Worm (Caenorhabditis elegans) whole organism, L1 larva: ENCODE measurements around the gene msp-53.
A peak's percentile ranks its signal among the peaks of the same experiment; 100 is the strongest.

Source experiments
- C04F5.9 ChIP-seq: sonication (generic microtip); optimal IDR thresholded peaks from 2 replicates; lab custom pipeline; 2016; ENCODE audit warnings: missing genetic modification characterization, missing compliant biosample characterization
- F16B12.6 ChIP-seq: fragments of 150-350 bp; optimal IDR thresholded peaks from 2 replicates; lab custom pipeline; 2014; ENCODE audit warnings: missing biosample characterization, missing genetic modification characterization
- aly-2 ChIP-seq: fragments of 150-350 bp; optimal IDR thresholded peaks from 2 replicates; lab custom pipeline; 2014; ENCODE audit warnings: missing biosample characterization, missing genetic modification characterization
- ama-1 ChIP-seq: fragments of 150-350 bp; optimal IDR thresholded peaks from 2 replicates; lab custom pipeline; 2014
- blmp-1 ChIP-seq: fragments of 150-350 bp; optimal IDR thresholded peaks from 2 replicates; lab custom pipeline; 2014; ENCODE audit warnings: missing biosample characterization, missing genetic modification characterization
- ceh-8 ChIP-seq: fragments of 200-800 bp; sonication (Bioruptor generic); optimal IDR thresholded peaks from 2 replicates; lab custom pipeline; 2018; ENCODE audit warnings: mild to moderate bottlenecking, missing genetic modification characterization, moderate library complexity, missing compliant biosample characterization
- ceh-82 ChIP-seq, 3 experiments: fragments of 150-350 bp in 1 of 3; sonication (generic microtip) in 2 of 3; optimal IDR thresholded peaks; 2 replicates each; lab custom pipeline; 2014 to 2017; ENCODE audit warnings: missing biosample characterization in 3 of 3, missing genetic modification characterization in 3 of 3
- ceh-90 ChIP-seq: sonication (generic microtip); optimal IDR thresholded peaks from 2 replicates; lab custom pipeline; 2016; ENCODE audit warnings: missing genetic modification characterization, missing compliant biosample characterization
- dsc-1 ChIP-seq: sonication (generic microtip); optimal IDR thresholded peaks from 2 replicates; lab custom pipeline; 2016; ENCODE audit warnings: mild to moderate bottlenecking, missing genetic modification characterization, missing compliant biosample characterization
- efl-1 ChIP-seq, 4 experiments: fragments of 150-350 bp; optimal IDR thresholded peaks in 3 of 4; peaks in 1 of 4; 1 replicate in 1 of 4; 2 replicates in 3 of 4; lab custom pipeline; 2014; ENCODE audit warnings: missing biosample characterization in 2 of 4, missing genetic modification characterization in 2 of 4, missing genetic modification reagents in 2 of 4
- efl-3 ChIP-seq: fragments of 200-800 bp; sonication (Bioruptor generic); optimal IDR thresholded peaks from 2 replicates; lab custom pipeline; 2018; ENCODE audit warnings: mild to moderate bottlenecking, missing genetic modification characterization, missing compliant biosample characterization
- egl-13 ChIP-seq: sonication (generic microtip); optimal IDR thresholded peaks from 2 replicates; lab custom pipeline; 2016; ENCODE audit warnings: missing genotype, missing genetic modification reagents, missing genetic modification characterization, missing compliant biosample characterization
- elt-2 ChIP-seq: sonication (generic microtip); optimal IDR thresholded peaks from 2 replicates; lab custom pipeline; 2016; ENCODE audit warnings: missing genetic modification characterization, mild to moderate bottlenecking, inconsistent platforms, missing compliant biosample characterization, missing genetic modification reagents
- ets-5 ChIP-seq: fragments of 200-800 bp; sonication (Bioruptor generic); IDR thresholded peaks from 2 replicates; pipeline ENCODE4 v1.3.6; 2022; ENCODE audit warnings: missing genetic modification characterization, missing compliant biosample characterization
- fkh-10 ChIP-seq: sonication (generic microtip); optimal IDR thresholded peaks from 2 replicates; lab custom pipeline; 2017; ENCODE audit warnings: missing biosample characterization, missing genetic modification reagents, missing genetic modification characterization
- hpl-2 ChIP-seq: fragments of 150-350 bp; optimal IDR thresholded peaks from 2 replicates; lab custom pipeline; 2014; ENCODE audit warnings: missing biosample characterization, missing genetic modification reagents, missing genetic modification characterization
- irx-1 ChIP-seq: sonication (generic microtip); optimal IDR thresholded peaks from 2 replicates; lab custom pipeline; 2016; ENCODE audit warnings: missing genetic modification characterization, missing compliant biosample characterization
- isw-1 ChIP-seq: fragments of 200-800 bp; sonication (Bioruptor generic); IDR thresholded peaks from 2 replicates; pipeline ENCODE4 v1.3.6; 2022; ENCODE audit warnings: missing genetic modification characterization, missing compliant biosample characterization
- lin-14 ChIP-seq: fragments of 200-800 bp; sonication (Bioruptor generic); optimal IDR thresholded peaks from 2 replicates; lab custom pipeline; 2018; ENCODE audit warnings: mild to moderate bottlenecking, missing genetic modification characterization, moderate library complexity, missing compliant biosample characterization
- lin-15B ChIP-seq: fragments of 150-350 bp; sonication (generic microtip); optimal IDR thresholded peaks from 3 replicates; lab custom pipeline; 2014; ENCODE audit warnings: missing biosample characterization, missing genetic modification characterization
- lin-39 ChIP-seq: fragments of 150-350 bp; optimal IDR thresholded peaks from 2 replicates; lab custom pipeline; 2014; ENCODE audit warnings: missing biosample characterization, missing genetic modification reagents, missing genetic modification characterization
- lir-3 ChIP-seq: sonication (generic microtip); optimal IDR thresholded peaks from 2 replicates; lab custom pipeline; 2016; ENCODE audit warnings: mild to moderate bottlenecking, missing genetic modification characterization, moderate library complexity, missing compliant biosample characterization; ENCODE audit not compliant: poor library complexity
- lsy-2 ChIP-seq, 2 experiments: fragments of 150-350 bp; optimal IDR thresholded peaks; 2 replicates each; lab custom pipeline; 2014; ENCODE audit warnings: missing biosample characterization in 2 of 2, missing genetic modification characterization in 2 of 2
- mab-9 ChIP-seq: fragments of 200-800 bp; sonication (Bioruptor generic); IDR thresholded peaks from 2 replicates; pipeline ENCODE4 v1.3.6; 2022; ENCODE audit warnings: missing genetic modification reagents, missing genetic modification characterization, missing compliant biosample characterization
- mdl-1 ChIP-seq, 2 experiments: fragments of 150-350 bp; optimal IDR thresholded peaks; 2 replicates each; lab custom pipeline; 2014 to 2017; ENCODE audit warnings: missing biosample characterization in 2 of 2, missing genetic modification characterization in 2 of 2, inconsistent platforms in 1 of 2
- mep-1 ChIP-seq: fragments of 150-350 bp; optimal IDR thresholded peaks from 2 replicates; lab custom pipeline; 2014; ENCODE audit warnings: missing biosample characterization, missing genetic modification characterization
- nhr-20 ChIP-seq: sonication (generic microtip); optimal IDR thresholded peaks from 2 replicates; lab custom pipeline; 2016; ENCODE audit warnings: mild to moderate bottlenecking, missing genetic modification characterization, missing compliant biosample characterization
- nhr-237 ChIP-seq: fragments of 150-350 bp; optimal IDR thresholded peaks from 2 replicates; lab custom pipeline; 2014; ENCODE audit warnings: missing biosample characterization, missing genetic modification characterization
- nhr-71 ChIP-seq: sonication (generic microtip); optimal IDR thresholded peaks from 2 replicates; lab custom pipeline; 2016; ENCODE audit warnings: mild to moderate bottlenecking, missing genetic modification characterization, moderate library complexity, missing compliant biosample characterization
- nhr-77 ChIP-seq: fragments of 150-350 bp; optimal IDR thresholded peaks from 2 replicates; lab custom pipeline; 2014; ENCODE audit warnings: missing biosample characterization, missing genetic modification characterization
- nhr-85 ChIP-seq: sonication (generic microtip); peaks from one replicate; lab custom pipeline; 2016; ENCODE audit warnings: missing genetic modification characterization, inconsistent platforms, missing compliant biosample characterization
- rnt-1 ChIP-seq: sonication (generic microtip); optimal IDR thresholded peaks from 2 replicates; lab custom pipeline; 2016; ENCODE audit warnings: mild to moderate bottlenecking, missing genetic modification characterization, moderate library complexity, missing compliant biosample characterization
- skn-1 ChIP-seq: fragments of 150-350 bp; optimal IDR thresholded peaks from 2 replicates; lab custom pipeline; 2014; ENCODE audit warnings: missing biosample characterization, missing genetic modification characterization
- snpc-4 ChIP-seq: fragments of 150-350 bp; optimal IDR thresholded peaks from 2 replicates; lab custom pipeline; 2014; ENCODE audit warnings: missing biosample characterization, missing genetic modification characterization
- snu-23 ChIP-seq: sonication (generic microtip); optimal IDR thresholded peaks from 2 replicates; lab custom pipeline; 2016; ENCODE audit warnings: missing genetic modification characterization, missing compliant biosample characterization
- sox-4 ChIP-seq: sonication (generic microtip); optimal IDR thresholded peaks from 2 replicates; lab custom pipeline; 2016; ENCODE audit warnings: missing genetic modification characterization, missing compliant biosample characterization
- sptf-1 ChIP-seq: fragments of 150-350 bp; optimal IDR thresholded peaks from 2 replicates; lab custom pipeline; 2014; ENCODE audit warnings: missing biosample characterization, missing genetic modification characterization
- tlp-1 ChIP-seq: fragments of 150-350 bp; optimal IDR thresholded peaks from 2 replicates; lab custom pipeline; 2014; ENCODE audit warnings: missing biosample characterization, missing genetic modification characterization
- unc-98 ChIP-seq: fragments of 200-800 bp; sonication (Bioruptor generic); IDR thresholded peaks from 2 replicates; pipeline ENCODE4 v1.3.6; 2022; ENCODE audit warnings: missing genetic modification characterization, missing compliant biosample characterization
- xbp-1 ChIP-seq: sonication (generic microtip); optimal IDR thresholded peaks from 2 replicates; lab custom pipeline; 2016; ENCODE audit warnings: missing genetic modification characterization, missing compliant biosample characterization
- zag-1 ChIP-seq: fragments of 150-350 bp; optimal IDR thresholded peaks from 2 replicates; lab custom pipeline; 2014; ENCODE audit warnings: missing biosample characterization, missing genetic modification characterization
- zip-4 ChIP-seq: fragments of 200-800 bp; sonication (Bioruptor generic); optimal IDR thresholded peaks from 2 replicates; lab custom pipeline; 2018; ENCODE audit warnings: mild to moderate bottlenecking, missing genetic modification characterization, moderate library complexity, missing compliant biosample characterization
- ztf-11 ChIP-seq, 2 experiments: sonication (generic microtip); optimal IDR thresholded peaks; 2 replicates each; lab custom pipeline; 2016 to 2017; ENCODE audit warnings: missing genetic modification characterization in 2 of 2, missing biosample characterization in 1 of 2, missing compliant biosample characterization in 1 of 2
- ztf-4 ChIP-seq: fragments of 150-350 bp; optimal IDR thresholded peaks from 2 replicates; lab custom pipeline; 2014; ENCODE audit warnings: missing biosample characterization, missing genetic modification characterization

msp-53 gene

DNA sequence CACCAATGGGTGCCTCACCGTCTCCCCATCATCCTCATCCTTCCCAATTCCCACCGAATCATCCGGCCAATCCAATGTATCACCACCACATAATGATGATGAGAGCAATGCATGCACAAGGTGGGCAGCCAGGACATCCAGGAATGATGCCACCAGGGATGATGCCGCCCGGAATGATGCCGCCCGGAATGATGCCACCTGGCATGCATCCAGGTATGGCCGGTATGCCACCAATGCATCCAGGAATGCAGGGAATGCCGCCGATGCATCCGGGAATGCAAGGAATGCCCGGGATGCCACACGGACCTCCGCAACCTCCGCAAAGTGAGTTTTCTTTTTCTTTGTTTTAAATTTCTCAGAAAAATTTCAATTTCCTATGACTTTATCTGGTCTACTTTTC is 20.9 kb upstream of the msp-53 start:
- TF ChIP-seq snpc-4 (tag; lab: Kevin White, UChicago): no peak

DNA sequence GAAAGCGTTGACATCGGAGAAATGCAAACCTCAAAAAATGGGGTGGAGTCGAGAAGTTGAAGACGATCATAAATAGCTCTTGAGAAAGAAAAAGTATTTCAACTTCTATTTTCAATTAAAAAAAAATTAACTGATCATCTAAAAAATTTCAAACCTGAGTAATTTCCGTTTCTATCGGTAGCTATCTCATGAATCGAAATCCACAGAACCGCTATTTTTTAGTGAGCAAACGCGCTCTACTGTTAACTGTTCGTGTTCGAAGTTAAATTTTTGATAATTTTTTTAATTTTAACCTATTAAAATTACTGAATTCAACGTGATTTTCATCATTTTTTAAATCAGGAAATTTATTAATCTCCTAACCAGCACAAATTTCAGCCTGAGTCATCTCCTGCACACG is 19.0 kb upstream of the msp-53 start:
- TF ChIP-seq nhr-20 (tag; lab: Kevin White, UChicago) (no peak), efl-1 (optimal IDR thresholded peaks at IDR 0.05; lab: Kevin White, UChicago) (peak in 1 of 2 experiments; percentile 13), efl-1 (GFP tag; optimal IDR thresholded peaks at IDR 0.05 in 1 of 2; lab: Kevin White, UChicago) (no peak)

DNA sequence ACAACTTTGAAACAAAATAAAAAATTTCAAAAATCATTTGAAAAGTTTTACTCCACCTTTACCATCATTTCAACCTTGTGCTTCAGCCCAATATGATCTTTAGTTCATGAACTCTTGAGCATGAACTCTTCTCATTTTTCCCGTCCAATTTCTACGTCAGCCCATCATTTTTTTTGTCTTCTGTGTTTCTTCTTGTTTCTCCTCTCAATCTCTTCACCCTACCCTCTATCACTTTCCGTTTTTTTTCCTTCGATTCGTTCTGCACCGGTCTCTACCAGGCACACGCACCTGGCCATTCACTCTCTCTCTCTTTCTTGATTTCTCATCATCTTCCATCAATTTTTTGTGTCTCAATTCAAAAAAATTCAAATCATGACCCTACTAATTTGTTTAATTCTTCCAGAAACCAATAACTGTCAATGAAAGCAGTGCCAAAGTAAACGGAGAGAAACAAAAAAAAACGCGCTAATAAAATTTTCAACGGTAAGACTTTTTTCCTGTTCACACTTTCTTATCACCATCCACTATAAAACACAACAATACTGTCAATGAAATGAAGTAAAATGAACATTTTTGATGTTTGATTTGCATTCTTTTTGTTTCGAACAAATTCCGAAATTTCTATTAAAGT is 18.2 kb upstream of the msp-53 start, which contains the start of gene pygo-1:
pygo-1 (plus strand) TSS at position 404 of the 631 bp plus-strand sequence.
- TF ChIP-seq snu-23: peak; percentile 39
- TF ChIP-seq F16B12.6 (tag; lab: Kevin White, UChicago): no peak
- TF ChIP-seq rnt-1 (tag; lab: Kevin White, UChicago): peak; percentile 41
- TF ChIP-seq egl-13 (tag; lab: Kevin White, UChicago): no peak
- peak in 1 of 2 experiments; percentile 20 for TF ChIP-seq lsy-2 (tag; optimal IDR thresholded peaks at IDR 0.05; lab: Kevin White, UChicago)
- no peak for TF ChIP-seq skn-1 (tag; lab: Kevin White, UChicago)
- TF ChIP-seq nhr-71 (tag; lab: Kevin White, UChicago): peak; percentile 32
- peak; percentile 93 for TF ChIP-seq blmp-1 (tag; lab: Kevin White, UChicago)
- no peak for TF ChIP-seq efl-1 (optimal IDR thresholded peaks at IDR 0.05; lab: Kevin White, UChicago)
- TF ChIP-seq efl-1 (GFP tag; optimal IDR thresholded peaks at IDR 0.05 in 1 of 2; lab: Kevin White, UChicago): peak in 1 of 2 experiments; percentile 86
- peak; percentile 68 for TF ChIP-seq nhr-85 (tag; lab: Kevin White, UChicago)
- peak; percentile 24 for TF ChIP-seq lin-14 (GFP tag; lab: Kevin White, UChicago)
- TF ChIP-seq tlp-1 (tag; lab: Kevin White, UChicago): no peak
- TF ChIP-seq aly-2 (tag; lab: Kevin White, UChicago): no peak
- TF ChIP-seq mep-1 (tag; lab: Kevin White, UChicago): peak; percentile 16

DNA sequence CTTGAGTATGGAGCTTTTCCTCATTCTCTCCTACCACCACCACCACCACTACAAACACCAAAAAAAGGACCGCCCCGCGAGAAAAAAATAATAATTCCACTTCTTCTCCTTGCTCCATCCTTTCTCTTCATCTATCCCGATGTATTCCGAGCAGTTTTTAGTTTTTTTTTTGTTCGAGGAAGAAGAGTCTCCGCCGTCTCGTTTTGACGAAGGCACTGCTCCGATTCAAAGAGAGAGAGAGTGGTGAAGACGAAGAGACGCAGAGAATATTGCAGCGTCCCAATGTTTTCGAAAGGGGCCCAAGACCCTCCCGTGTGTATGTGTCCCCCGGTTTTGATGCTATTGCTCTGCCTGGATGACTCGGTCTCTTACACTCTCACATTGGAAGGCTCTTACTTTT is 16.3 kb upstream of the msp-53 start:
- TF ChIP-seq ztf-4 (tag; lab: Kevin White, UChicago) (no peak), ztf-11 (tag; optimal IDR thresholded peaks at IDR 0.05; lab: Kevin White, UChicago) (no peak), ceh-90 (tag; lab: Kevin White, UChicago) (no peak), ceh-8 (GFP tag; lab: Kevin White, UChicago) (no peak), efl-1 (optimal IDR thresholded peaks at IDR 0.05; lab: Kevin White, UChicago) (no peak), efl-1 (GFP tag; optimal IDR thresholded peaks at IDR 0.05 in 1 of 2; lab: Kevin White, UChicago) (peak in 1 of 2 experiments; percentile 67), ets-5 (GFP tag; lab: Robert Waterston, UW) (no peak), xbp-1 (tag; lab: Kevin White, UChicago) (no peak), unc-98 (GFP tag; lab: Robert Waterston, UW) (no peak), C04F5.9 (tag; lab: Kevin White, UChicago) (no peak), nhr-237 (no peak), lin-15B (tag; lab: Kevin White, UChicago) (no peak), hpl-2 (GFP tag; lab: Kevin White, UChicago) (no peak), ceh-82 (tag; optimal IDR thresholded peaks at IDR 0.05; lab: Kevin White, UChicago) (peak in 1 of 3 experiments; percentile 13), mdl-1 (tag; optimal IDR thresholded peaks at IDR 0.05; lab: Kevin White, UChicago) (no peak), isw-1 (GFP tag; lab: Robert Waterston, UW) (no peak), dsc-1 (peak; percentile 2), fkh-10 (GFP tag; lab: Kevin White, UChicago) (peak; percentile 51), mab-9 (GFP tag; lab: Robert Waterston, UW) (no peak), nhr-77 (tag; lab: Kevin White, UChicago) (no peak), irx-1 (peak; percentile 12), elt-2 (no peak), lir-3 (no peak), ama-1 (lab: Kevin White, UChicago) (no peak), lin-39 (tag; lab: Kevin White, UChicago) (no peak), sptf-1 (tag; lab: Kevin White, UChicago) (no peak), zip-4 (no peak), nhr-20 (tag; lab: Kevin White, UChicago) (no peak), rnt-1 (tag; lab: Kevin White, UChicago) (peak; percentile 9), lsy-2 (tag; optimal IDR thresholded peaks at IDR 0.05; lab: Kevin White, UChicago) (peak; percentile 3 to 32), snpc-4 (tag; lab: Kevin White, UChicago) (no peak), nhr-71 (tag; lab: Kevin White, UChicago) (peak; percentile 34), zag-1 (tag; lab: Kevin White, UChicago) (no peak), mep-1 (tag; lab: Kevin White, UChicago) (peak; percentile 38), aly-2 (tag; lab: Kevin White, UChicago) (no peak), sox-4 (tag; lab: Kevin White, UChicago) (no peak), lin-14 (GFP tag; lab: Kevin White, UChicago) (peak; percentile 82), efl-3 (no peak)
- TF ChIP-seq, all 84 proteins: peak for 10
